Worm (Caenorhabditis elegans) whole organism, L2 larva: ENCODE results near the gene tdpo-1.

Experiments used
- alr-1 ChIP-seq: fragments of 150-350 bp; optimal IDR thresholded peaks from 2 replicates; lab custom pipeline; 2014; ENCODE audit warnings: missing biosample characterization, missing genetic modification characterization
- aly-2 ChIP-seq: fragments of 150-350 bp; optimal IDR thresholded peaks from 2 replicates; lab custom pipeline; 2014; ENCODE audit warnings: missing biosample characterization, missing genetic modification characterization
- crh-2 ChIP-seq: sonication (generic microtip); optimal IDR thresholded peaks from 2 replicates; lab custom pipeline; 2017; ENCODE audit warnings: missing biosample characterization, missing genetic modification characterization
- elt-3 ChIP-seq: sonication (generic microtip); optimal IDR thresholded peaks from 2 replicates; lab custom pipeline; 2017; ENCODE audit warnings: missing biosample characterization, missing genetic modification characterization
- lin-13 ChIP-seq: fragments of 150-350 bp; optimal IDR thresholded peaks from 2 replicates; lab custom pipeline; 2014; ENCODE audit warnings: missing biosample characterization, missing genetic modification reagents, missing genetic modification characterization
- nhr-77 ChIP-seq: fragments of 150-350 bp; optimal IDR thresholded peaks from 2 replicates; lab custom pipeline; 2014; ENCODE audit warnings: missing biosample characterization, missing genetic modification characterization
- sem-4 ChIP-seq: fragments of 150-350 bp; optimal IDR thresholded peaks from 2 replicates; lab custom pipeline; 2014; ENCODE audit warnings: missing biosample characterization, missing genetic modification reagents, missing genetic modification characterization
- skn-1 ChIP-seq: sonication (generic microtip); optimal IDR thresholded peaks from 2 replicates; lab custom pipeline; 2017; ENCODE audit warnings: missing biosample characterization, missing genetic modification characterization
- sma-3 ChIP-seq: sonication (generic microtip); optimal IDR thresholded peaks from 2 replicates; lab custom pipeline; 2016; ENCODE audit warnings: missing genetic modification reagents, missing genetic modification characterization, missing compliant biosample characterization
- snpc-4 ChIP-seq: fragments of 150-350 bp; optimal IDR thresholded peaks from 2 replicates; lab custom pipeline; 2014; ENCODE audit warnings: missing biosample characterization, missing genetic modification characterization
- unc-55 ChIP-seq: fragments of 150-350 bp; sonication (generic microtip); optimal IDR thresholded peaks from 3 replicates; lab custom pipeline; 2014; ENCODE audit warnings: missing biosample characterization, missing genetic modification reagents, missing genetic modification characterization
- unc-62 ChIP-seq: fragments of 150-350 bp; optimal IDR thresholded peaks from 2 replicates; lab custom pipeline; 2014; ENCODE audit warnings: missing biosample characterization, missing genetic modification reagents, missing genetic modification characterization
- ztf-11 ChIP-seq: sonication (generic microtip); optimal IDR thresholded peaks from 2 replicates; lab custom pipeline; 2017; ENCODE audit warnings: missing biosample characterization, missing genetic modification characterization
- ztf-4 ChIP-seq: fragments of 150-350 bp; optimal IDR thresholded peaks from 2 replicates; lab custom pipeline; 2014; ENCODE audit warnings: missing biosample characterization, missing genetic modification characterization

DNA sequence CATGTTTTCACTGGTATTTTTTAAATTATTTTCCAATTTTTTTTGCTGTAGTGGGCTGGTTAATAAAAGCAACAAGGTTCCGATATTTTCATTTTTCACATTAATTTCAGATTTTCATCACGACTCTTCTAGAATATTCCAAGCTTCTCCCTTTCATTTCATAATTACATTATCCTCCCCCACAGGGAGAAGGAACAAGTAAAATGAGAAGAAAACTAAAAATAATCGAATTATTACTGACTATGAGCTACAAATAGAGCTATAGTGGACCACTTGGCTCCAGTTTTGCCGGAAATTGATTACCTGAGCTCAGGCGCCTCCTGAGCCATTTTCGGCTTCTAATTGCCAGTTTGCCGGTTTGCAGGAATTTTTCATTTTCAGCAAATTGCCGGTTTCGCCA is 15.9 kb downstream of the tdpo-1 start:
- no peak for TF ChIP-seq skn-1 (tag; lab: Kevin White, UChicago)
- TF ChIP-seq ztf-4 (tag; lab: Kevin White, UChicago): no peak
- no peak for TF ChIP-seq sma-3 (GFP tag; lab: Kevin White, UChicago)
- no peak for TF ChIP-seq unc-62 (GFP tag; lab: Kevin White, UChicago)
- TF ChIP-seq crh-2 (tag; lab: Kevin White, UChicago): no peak
- no peak for TF ChIP-seq ztf-11 (tag; lab: Kevin White, UChicago)
- TF ChIP-seq aly-2: no peak
- TF ChIP-seq sem-4: no peak
- no peak for TF ChIP-seq unc-55 (GFP tag; lab: Kevin White, UChicago)
- TF ChIP-seq snpc-4: no peak
- no peak for TF ChIP-seq elt-3 (tag; lab: Kevin White, UChicago)
- TF ChIP-seq lin-13 (GFP tag; lab: Kevin White, UChicago): no peak
- no peak for TF ChIP-seq alr-1 (tag; lab: Kevin White, UChicago)
- no peak for TF ChIP-seq nhr-77 (tag; lab: Kevin White, UChicago)
